Worm (Caenorhabditis elegans): ENCODE measurements around the gene F39H12.1.

ce11 chrX:790593-790992, 44.0 kb upstream of the F39H12.1 start:
- TF ChIP-seq madf-6 (GFP tag; IDR thresholded peaks at IDR 0.05) (no peak), pha-4 (tag; optimal IDR thresholded peaks at IDR 0.05) (no peak), efl-1 (GFP tag; optimal IDR thresholded peaks at IDR 0.05) (no peak), chd-7 (tag; optimal IDR thresholded peaks at IDR 0.05) (no peak), let-607 (tag; optimal IDR thresholded peaks at IDR 0.05) (no peak), nfya-2 (GFP tag; IDR thresholded peaks at IDR 0.05) (no peak)

Measured in whole organism, young adult.